Fruit fly (Drosophila melanogaster) whole organism, wandering third instar larva: Measurements from ENCODE around the gene spirit.

Experiments
- HLH106 ChIP-seq: fragments of 200-800 bp; optimal IDR thresholded peaks from 3 replicates; lab custom pipeline; 2019; ENCODE audit warnings: missing biosample characterization, mild to moderate bottlenecking, missing genetic modification characterization, moderate library complexity
- Myc ChIP-seq: fragments of >200 bp; optimal IDR thresholded peaks from 2 replicates; lab custom pipeline; 2017
- br ChIP-seq: fragments of 200-800 bp; sonication (Bioruptor generic); optimal IDR thresholded peaks from 2 replicates; lab custom pipeline; 2016; ENCODE audit warnings: missing biosample characterization, missing genetic modification characterization
- ey ChIP-seq: fragments of 200-800 bp; sonication (Bioruptor generic); optimal IDR thresholded peaks from 2 replicates; lab custom pipeline; 2016; ENCODE audit warnings: missing biosample characterization, missing genetic modification characterization
- fru ChIP-seq: fragments of 200-800 bp; sonication (Bioruptor generic); optimal IDR thresholded peaks from 3 replicates; lab custom pipeline; 2016; ENCODE audit warnings: missing biosample characterization, mild to moderate bottlenecking, missing genetic modification characterization
- h ChIP-seq: fragments of 200-800 bp; sonication (Bioruptor generic); optimal IDR thresholded peaks from 3 replicates; lab custom pipeline; 2016; ENCODE audit warnings: missing biosample characterization, mild to moderate bottlenecking, missing genetic modification characterization
- lola ChIP-seq: fragments of >200 bp; optimal IDR thresholded peaks from 2 replicates; lab custom pipeline; 2017; ENCODE audit warnings: missing biosample characterization, missing genetic modification characterization
- rgr ChIP-seq: fragments of 200-800 bp; sonication (Bioruptor generic); optimal IDR thresholded peaks from 3 replicates; lab custom pipeline; 2016; ENCODE audit warnings: missing biosample characterization, mild to moderate bottlenecking, missing genetic modification characterization
- woc ChIP-seq: sonication (Bioruptor generic); optimal IDR thresholded peaks from 2 replicates; lab custom pipeline; 2016; ENCODE audit warnings: missing biosample characterization, mild to moderate bottlenecking, missing genetic modification characterization

DNA sequence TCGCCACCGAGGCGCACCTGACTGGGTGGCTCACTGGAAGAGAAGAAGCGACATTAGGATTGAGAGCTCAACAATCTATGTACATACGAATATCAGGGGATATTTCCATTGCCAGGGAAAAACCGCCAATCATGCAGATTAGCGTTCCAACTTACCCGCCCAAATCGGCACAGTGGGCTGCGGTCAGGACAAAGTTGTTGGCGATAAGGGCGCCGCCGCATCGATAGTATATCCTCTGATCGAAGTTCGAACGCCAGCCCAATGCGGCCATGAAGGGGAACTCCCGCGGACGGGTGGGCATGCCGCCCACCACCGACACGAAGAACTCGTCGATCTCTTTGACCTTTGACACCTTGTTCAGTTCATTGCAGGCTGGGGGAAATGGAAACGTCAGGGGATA, 1.5 kb downstream of the spirit start:
- TF ChIP-seq Myc (lab: Kevin White, UChicago) = no peak
- no peak for TF ChIP-seq rgr
- no peak for TF ChIP-seq lola
- no peak for TF ChIP-seq fru
- no peak for TF ChIP-seq HLH106 (tag; lab: Kevin White, UChicago)
- TF ChIP-seq h (GFP tag; lab: Kevin White, UChicago) = no peak
- TF ChIP-seq ey (GFP tag; lab: Kevin White, UChicago) = no peak
- TF ChIP-seq woc = no peak
- TF ChIP-seq br = no peak
